Fruit fly (Drosophila melanogaster): ENCODE data around the gene Gyc76C.
A peak's percentile ranks its signal among the peaks of the same experiment; 100 is the strongest.

Gene Gyc76C

dm6 chr3L:19834143-19834794 lies 40.9 kb upstream of the Gyc76C start, which contains the start of the genes trc and CG32221 (continued):
- TF ChIP-seq CG14667 (GFP tag; IDR thresholded peaks at IDR 0.05), result no peak
- no peak for TF ChIP-seq slp2 (GFP tag; optimal IDR thresholded peaks at IDR 0.05)
- no peak for TF ChIP-seq CG6654 (GFP tag; optimal IDR thresholded peaks at IDR 0.05)
- no peak for TF ChIP-seq tio (GFP tag; optimal IDR thresholded peaks at IDR 0.05)
- 0 out of 3 replicates have a peak, but pooled peaks have one; percentile 20 for TF ChIP-seq Doc3 (GFP tag; IDR thresholded peaks at IDR 0.05; ENCODE audit: partially characterized antibody)
- peak; percentile 19; the same call in 1 of the 2 replicates for TF ChIP-seq ssp (GFP tag; IDR thresholded peaks at IDR 0.05)
- no peak for TF ChIP-seq CG8944 (GFP tag; optimal IDR thresholded peaks at IDR 0.05)
- TF ChIP-seq CG15696 (tag; optimal IDR thresholded peaks at IDR 0.05), result peak; percentile 10
- peak; percentile 45; the same call in 1 of the 3 replicates for TF ChIP-seq tgo (GFP tag; IDR thresholded peaks at IDR 0.05)
- no peak for TF ChIP-seq CG30431 (GFP tag; optimal IDR thresholded peaks at IDR 0.05)
- TF ChIP-seq CG1647 (GFP tag; optimal IDR thresholded peaks at IDR 0.05), result no peak
- no peak for TF ChIP-seq CG4404 (GFP tag; IDR thresholded peaks at IDR 0.05)
- TF ChIP-seq CG43689 (GFP tag; IDR thresholded peaks at IDR 0.05), result no peak
- no peak for TF ChIP-seq Jarid2 (GFP tag; optimal IDR thresholded peaks at IDR 0.05)
- TF ChIP-seq CG12219 (GFP tag; optimal IDR thresholded peaks at IDR 0.05), result peak; percentile 18
- TF ChIP-seq slbo (GFP tag; IDR thresholded peaks at IDR 0.05), result peak; percentile 69
- TF ChIP-seq dpn (GFP tag; optimal IDR thresholded peaks at IDR 0.05), result peak; percentile 19 to 43
- no peak for TF ChIP-seq CG12071 (GFP tag; optimal IDR thresholded peaks at IDR 0.05)
- TF ChIP-seq CG9817 (tag; optimal IDR thresholded peaks at IDR 0.05), result peak; percentile 68
- TF ChIP-seq Dll (GFP tag; IDR thresholded peaks at IDR 0.05; ENCODE audit: partially characterized antibody), result peak; percentile 67
- no peak for TF ChIP-seq ro (GFP tag; IDR thresholded peaks at IDR 0.05)
- TF ChIP-seq CG18011 (GFP tag; optimal IDR thresholded peaks at IDR 0.05), result no peak
- TF ChIP-seq CG7745 (tag; optimal IDR thresholded peaks at IDR 0.05), result no peak
- no peak for TF ChIP-seq Eip74EF (GFP tag; optimal IDR thresholded peaks at IDR 0.05)
- no peak for TF ChIP-seq shn (GFP tag; optimal IDR thresholded peaks at IDR 0.05)
- TF ChIP-seq gcm2 (GFP tag; optimal IDR thresholded peaks at IDR 0.05), result no peak
- peak; percentile 70 for TF ChIP-seq Fer1 (GFP tag; optimal IDR thresholded peaks at IDR 0.05)
- peak; percentile 9 for TF ChIP-seq CG9609 (GFP tag; optimal IDR thresholded peaks at IDR 0.05)
- TF ChIP-seq cwo (GFP tag; optimal IDR thresholded peaks at IDR 0.05), result no peak
- TF ChIP-seq CG2712 (tag; optimal IDR thresholded peaks at IDR 0.05), result no peak
- no peak for TF ChIP-seq toy (GFP tag; IDR thresholded peaks at IDR 0.05)
- peak; percentile 94 for TF ChIP-seq YL-1 (GFP tag; optimal IDR thresholded peaks at IDR 0.05)
- TF ChIP-seq Myb (GFP tag; optimal IDR thresholded peaks at IDR 0.05), result peak; percentile 4
- no peak for TF ChIP-seq Doc2 (GFP tag; IDR thresholded peaks at IDR 0.05)
- TF ChIP-seq CG1024 (GFP tag; IDR thresholded peaks at IDR 0.05), result no peak
- no peak for TF ChIP-seq fru (optimal IDR thresholded peaks at IDR 0.05)
- no peak for TF ChIP-seq CG8290 (GFP tag; optimal IDR thresholded peaks at IDR 0.05)
- no peak for TF ChIP-seq CG8290 (tag; optimal IDR thresholded peaks at IDR 0.05)
- no peak for TF ChIP-seq btn (GFP tag; optimal IDR thresholded peaks at IDR 0.05)
- TF ChIP-seq HLHmδ (GFP tag; optimal IDR thresholded peaks at IDR 0.05), result peak; percentile 94
- TF ChIP-seq Usf (GFP tag; optimal IDR thresholded peaks at IDR 0.05), result no peak
- TF ChIP-seq bab2 (GFP tag; optimal IDR thresholded peaks at IDR 0.05), result no peak
- TF ChIP-seq unpg (GFP tag; optimal IDR thresholded peaks at IDR 0.05), result no peak
- no peak for TF ChIP-seq jing (GFP tag; optimal IDR thresholded peaks at IDR 0.05)
- TF ChIP-seq CG33213 (GFP tag; optimal IDR thresholded peaks at IDR 0.05), result no peak
- TF ChIP-seq exex (tag; optimal IDR thresholded peaks at IDR 0.05), result no peak
- TF ChIP-seq CG10209 (GFP tag; optimal IDR thresholded peaks at IDR 0.05), result no peak
- TF ChIP-seq mirr (GFP tag; optimal IDR thresholded peaks at IDR 0.05), result peak; percentile 66
- no peak for TF ChIP-seq Ssrp (tag; optimal IDR thresholded peaks at IDR 0.05)
- TF ChIP-seq CG9215 (GFP tag; IDR thresholded peaks at IDR 0.05), result no peak
- no peak for TF ChIP-seq zen2 (GFP tag; IDR thresholded peaks at IDR 0.05; ENCODE audit: partially characterized antibody)
